Worm (Caenorhabditis elegans): Measurements from ENCODE around the gene cutl-19.

cutl-19 gene

DNA sequence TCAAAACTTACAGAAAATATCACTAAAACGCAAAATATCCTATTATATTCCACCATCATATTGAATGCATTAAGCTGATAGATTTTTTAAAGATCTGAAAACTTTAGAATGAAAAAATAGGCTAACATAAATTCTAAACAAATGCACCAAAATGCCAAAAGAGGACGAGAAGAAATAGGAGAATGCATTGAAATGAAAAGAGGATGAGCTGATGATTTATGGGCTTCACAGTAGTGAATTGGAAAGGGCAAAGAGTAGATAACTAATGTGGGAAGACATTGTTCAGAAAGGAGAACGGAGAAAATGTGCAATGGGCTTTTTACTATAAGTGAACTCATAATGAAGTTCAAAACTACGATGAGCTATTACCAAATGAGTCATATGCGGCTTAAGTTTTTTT lies at the start of gene cutl-19:
Gene cutl-19 (minus strand): TSS at position 101 of the 400 bp plus-strand sequence.
- TF ChIP-seq dao-5 (tag; optimal IDR thresholded peaks at IDR 0.05): no peak
- no peak for TF ChIP-seq him-1 (tag; optimal IDR thresholded peaks at IDR 0.05)
- TF ChIP-seq W03F9.2 (tag; optimal IDR thresholded peaks at IDR 0.05): no peak

DNA sequence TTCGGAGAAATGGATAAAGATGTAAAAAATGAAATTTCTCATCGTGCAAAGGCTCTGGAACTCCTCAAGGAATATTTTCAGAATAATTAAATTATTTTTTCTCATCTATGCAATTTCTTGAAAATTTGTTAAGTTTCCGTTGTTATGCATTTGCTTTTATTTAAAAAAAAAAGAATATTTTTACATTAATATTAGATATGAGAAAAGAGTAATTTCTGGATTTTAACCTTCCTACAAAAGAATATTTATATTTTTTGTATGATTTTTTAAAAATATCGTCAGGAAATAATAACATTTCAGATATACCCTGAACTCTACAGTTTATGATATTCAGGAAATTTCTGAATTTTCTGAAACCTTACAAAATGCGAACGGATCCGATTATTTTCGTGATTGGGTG lies 47.4 kb upstream of the cutl-19 start, which contains the start of gene gro-1:
Gene gro-1 (plus strand): TSS at position 301 of the 400 bp plus-strand sequence.
- no peak for TF ChIP-seq him-1 (tag; optimal IDR thresholded peaks at IDR 0.05)
- no peak for TF ChIP-seq dao-5 (tag; optimal IDR thresholded peaks at IDR 0.05)
- TF ChIP-seq W03F9.2 (tag; optimal IDR thresholded peaks at IDR 0.05): no peak

DNA sequence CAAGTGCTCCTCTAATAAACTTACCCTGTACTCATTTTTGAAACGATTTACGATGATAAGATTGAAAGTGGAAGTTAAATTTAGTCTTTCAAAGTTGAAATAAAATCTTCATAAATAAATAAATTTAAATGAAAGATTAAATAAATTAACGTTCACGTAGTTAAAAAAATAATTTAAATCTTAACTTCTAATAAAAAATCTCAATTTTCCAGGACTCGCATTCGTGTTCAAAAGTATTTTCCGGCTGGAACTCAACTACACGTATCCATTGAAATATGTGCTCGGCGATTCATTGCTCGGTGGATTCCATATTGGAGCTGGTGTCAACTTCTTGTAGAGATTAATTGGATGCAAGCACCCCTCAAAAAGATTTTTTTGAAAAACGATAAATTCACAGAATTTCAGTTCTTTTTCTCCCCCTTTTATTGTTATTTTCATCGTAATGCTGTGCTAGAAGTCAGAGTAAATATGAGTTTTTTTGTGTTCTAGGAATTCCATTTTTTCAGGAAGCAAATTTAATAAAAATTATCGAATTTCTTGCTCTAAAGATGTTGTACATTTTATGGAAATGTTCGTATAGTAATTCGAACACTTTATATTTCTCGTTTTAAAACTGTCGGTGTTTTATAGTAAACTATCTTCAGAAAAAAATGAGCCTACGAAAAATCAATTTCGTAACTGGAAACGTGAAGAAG lies 46.0 kb upstream of the cutl-19 start, which contains the start of the genes C34E10.9 and hap-1:
Gene C34E10.9 (minus strand): TSS at position 101 of the 695 bp plus-strand sequence.
Gene hap-1 (plus strand): TSS at position 645 of the 695 bp plus-strand sequence.
- TF ChIP-seq him-1 (tag; optimal IDR thresholded peaks at IDR 0.05) (no peak), W03F9.2 (tag; optimal IDR thresholded peaks at IDR 0.05) (no peak), dao-5 (tag; optimal IDR thresholded peaks at IDR 0.05) (no peak)

DNA sequence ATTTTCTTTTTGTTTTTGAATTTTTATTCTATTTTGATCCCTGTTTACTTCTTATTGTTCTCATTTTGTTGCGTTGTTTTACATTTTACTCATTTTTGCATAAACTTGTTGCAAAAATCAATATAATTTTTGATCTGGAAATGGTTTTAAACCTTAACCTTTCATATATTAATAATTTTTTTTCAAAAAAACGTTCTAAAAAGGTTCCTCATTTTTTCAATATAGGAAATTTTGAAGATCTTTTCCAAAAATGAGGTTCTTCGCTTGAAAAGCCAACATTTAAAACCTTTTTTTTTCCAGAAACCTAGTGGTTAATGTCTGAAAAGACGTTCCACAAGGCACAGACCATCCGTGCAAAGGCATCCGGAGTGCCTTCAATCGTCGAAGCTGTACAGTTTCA lies 43.0 kb upstream of the cutl-19 start, which contains the start of gene gop-3:
Gene gop-3 (plus strand): TSS at position 301 of the 400 bp plus-strand sequence.
- TF ChIP-seq him-1 (tag; optimal IDR thresholded peaks at IDR 0.05) (no peak), dao-5 (tag; optimal IDR thresholded peaks at IDR 0.05) (no peak), W03F9.2 (tag; optimal IDR thresholded peaks at IDR 0.05) (no peak)

DNA sequence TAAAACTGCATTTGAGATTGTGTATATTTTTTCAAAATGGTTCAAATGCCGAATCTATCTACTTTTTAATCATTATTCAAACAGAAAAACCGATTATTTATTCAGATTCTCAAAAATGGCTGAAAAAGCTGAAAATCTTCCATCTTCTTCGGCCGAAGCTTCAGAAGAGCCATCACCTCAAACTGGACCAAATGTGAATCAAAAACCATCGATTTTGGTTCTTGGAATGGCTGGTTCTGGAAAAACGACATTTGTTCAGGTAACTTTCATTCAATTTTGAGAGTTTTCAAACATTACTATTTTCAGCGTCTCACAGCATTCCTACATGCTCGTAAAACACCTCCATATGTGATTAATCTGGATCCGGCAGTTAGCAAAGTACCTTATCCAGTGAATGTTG lies 41.5 kb upstream of the cutl-19 start, which contains the start of gene gop-2:
Gene gop-2 (plus strand): TSS at position 106 of the 400 bp plus-strand sequence.
- no peak for TF ChIP-seq W03F9.2 (tag; optimal IDR thresholded peaks at IDR 0.05)
- no peak for TF ChIP-seq dao-5 (tag; optimal IDR thresholded peaks at IDR 0.05)
- TF ChIP-seq him-1 (tag; optimal IDR thresholded peaks at IDR 0.05): no peak

DNA sequence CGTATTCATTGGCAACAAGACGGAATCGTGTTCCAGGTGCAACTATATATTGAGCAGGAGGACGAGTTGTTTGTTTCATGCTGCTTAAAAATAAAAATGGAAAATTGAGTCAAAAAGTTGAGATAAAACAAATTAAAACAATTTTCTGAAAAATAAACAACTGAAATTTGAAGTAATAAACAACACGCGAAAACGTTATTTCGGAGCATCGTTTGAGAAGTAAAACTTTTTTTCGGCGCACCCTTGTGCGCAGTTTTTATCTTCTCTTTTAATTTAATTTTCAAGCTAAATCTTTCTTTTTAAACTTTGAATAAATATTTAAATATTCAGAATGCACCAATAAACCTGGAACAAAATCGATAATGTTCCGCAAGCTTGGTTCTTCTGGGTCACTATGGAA lies 36.7 kb upstream of the cutl-19 start, which contains the start of the genes sumv-1 and gop-1:
Gene sumv-1 (minus strand): TSS at position 80 of the 400 bp plus-strand sequence.
Gene gop-1 (plus strand): TSS at position 331 of the 400 bp plus-strand sequence.
- TF ChIP-seq him-1 (tag; optimal IDR thresholded peaks at IDR 0.05) (no peak), W03F9.2 (tag; optimal IDR thresholded peaks at IDR 0.05) (no peak), dao-5 (tag; optimal IDR thresholded peaks at IDR 0.05) (no peak)

DNA sequence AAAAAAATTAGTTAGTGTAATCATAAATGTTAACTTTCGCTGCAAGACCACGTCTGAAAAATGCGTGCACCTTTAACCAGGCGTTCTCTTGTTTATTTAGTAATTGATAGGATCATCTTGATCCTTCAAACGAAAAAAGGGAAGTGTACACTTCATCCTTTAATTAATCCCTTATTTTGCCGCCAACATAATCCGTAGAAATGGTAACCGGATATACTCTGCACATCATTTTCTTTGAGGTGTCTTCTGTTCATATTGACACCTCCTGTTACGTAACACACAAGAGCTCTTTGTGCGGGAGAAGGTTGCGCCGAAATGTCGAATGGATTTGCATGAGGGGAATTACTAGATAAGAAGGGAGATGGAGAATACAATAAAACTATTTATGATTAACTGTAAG lies 31.3 kb upstream of the cutl-19 start:
- TF ChIP-seq dao-5 (tag; optimal IDR thresholded peaks at IDR 0.05) (no peak), W03F9.2 (tag; optimal IDR thresholded peaks at IDR 0.05) (no peak), him-1 (tag; optimal IDR thresholded peaks at IDR 0.05) (no peak)

DNA sequence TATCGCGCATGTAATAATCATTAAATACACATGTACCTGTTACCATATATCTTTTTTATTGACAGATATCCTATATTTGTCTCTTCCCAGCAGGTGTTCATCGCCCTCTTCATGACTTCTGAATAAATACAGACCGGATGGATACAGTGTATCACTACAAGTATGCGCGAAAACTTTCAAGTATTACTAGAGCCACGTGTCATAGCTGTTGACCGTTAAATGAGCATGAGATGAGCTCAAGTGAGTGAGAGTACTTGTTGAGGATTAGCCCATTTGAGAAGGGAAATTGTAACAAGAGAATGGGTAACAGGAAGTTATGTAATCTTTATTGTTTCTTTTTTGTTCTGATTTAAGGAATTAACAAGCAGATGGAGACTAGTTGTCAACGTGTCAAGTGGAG lies 27.7 kb upstream of the cutl-19 start:
- TF ChIP-seq W03F9.2 (tag; optimal IDR thresholded peaks at IDR 0.05): no peak
- no peak for TF ChIP-seq dao-5 (tag; optimal IDR thresholded peaks at IDR 0.05)
- no peak for TF ChIP-seq him-1 (tag; optimal IDR thresholded peaks at IDR 0.05)

DNA sequence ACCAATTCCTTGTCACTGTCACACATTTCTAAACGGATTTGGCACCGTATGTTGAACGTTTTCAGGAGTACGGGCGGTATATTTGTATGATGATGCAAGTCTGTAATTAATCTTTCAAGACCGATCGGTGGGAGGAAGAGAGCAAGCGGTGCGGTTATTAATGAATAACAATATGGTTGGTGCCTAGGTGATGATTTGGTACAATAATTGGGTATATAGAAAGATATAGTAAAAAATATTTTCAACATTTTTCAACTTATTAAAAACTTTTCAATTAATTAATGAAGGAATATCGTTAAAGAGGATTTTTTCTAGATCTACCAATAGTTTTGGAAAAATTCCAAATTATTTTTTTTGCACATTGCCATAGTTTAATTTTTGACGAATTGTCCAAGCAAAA lies 27.1 kb upstream of the cutl-19 start, which contains the start of gene cnd-1:
Gene cnd-1 (minus strand): TSS at position 101 of the 400 bp plus-strand sequence.
- TF ChIP-seq him-1 (tag; optimal IDR thresholded peaks at IDR 0.05): no peak
- no peak for TF ChIP-seq dao-5 (tag; optimal IDR thresholded peaks at IDR 0.05)
- TF ChIP-seq W03F9.2 (tag; optimal IDR thresholded peaks at IDR 0.05): no peak

DNA sequence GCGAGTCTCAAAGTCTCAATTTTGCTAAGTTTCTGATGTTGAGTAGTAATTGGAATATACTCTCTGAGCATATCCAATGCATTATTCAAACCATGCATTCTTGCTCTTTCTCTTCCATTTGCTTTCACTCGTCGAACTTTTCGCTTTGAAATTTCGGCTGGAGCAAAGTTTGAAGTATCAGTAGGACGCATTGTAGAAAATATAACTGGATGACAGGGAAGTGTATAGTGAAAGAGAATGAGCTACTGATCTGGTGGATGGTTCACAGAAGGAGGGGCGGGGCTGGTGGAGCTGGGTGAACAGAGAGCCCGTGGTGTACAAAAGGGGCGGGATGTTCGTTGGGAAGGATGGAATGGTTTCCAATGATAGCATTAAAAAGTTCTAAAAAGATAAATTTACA lies 24.4 kb upstream of the cutl-19 start:
- no peak for TF ChIP-seq dao-5 (tag; optimal IDR thresholded peaks at IDR 0.05)
- TF ChIP-seq him-1 (tag; optimal IDR thresholded peaks at IDR 0.05): no peak
- no peak for TF ChIP-seq W03F9.2 (tag; optimal IDR thresholded peaks at IDR 0.05)

DNA sequence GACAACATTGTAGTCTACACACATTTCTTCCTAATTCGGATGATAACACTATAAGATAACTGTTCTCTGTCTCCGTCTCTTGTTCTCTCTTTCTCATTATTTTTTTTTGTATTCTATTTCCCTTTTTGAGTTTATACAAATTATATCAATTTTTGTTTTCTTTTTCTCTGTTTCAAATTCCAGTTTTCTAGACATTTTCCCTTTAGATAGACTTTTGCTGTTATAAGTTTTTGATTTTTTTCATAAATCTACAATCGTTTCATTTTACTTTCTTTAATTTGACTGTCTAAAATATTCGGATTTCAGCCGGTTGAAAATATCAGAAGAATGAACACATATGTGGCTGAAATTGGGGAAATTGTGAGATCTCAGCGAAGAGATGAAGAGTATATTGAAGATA lies 18.7 kb upstream of the cutl-19 start, which contains the start of gene prx-10:
Gene prx-10 (plus strand): TSS at position 301 of the 400 bp plus-strand sequence.
- no peak for TF ChIP-seq W03F9.2 (tag; optimal IDR thresholded peaks at IDR 0.05)
- no peak for TF ChIP-seq dao-5 (tag; optimal IDR thresholded peaks at IDR 0.05)
- no peak for TF ChIP-seq him-1 (tag; optimal IDR thresholded peaks at IDR 0.05)

DNA sequence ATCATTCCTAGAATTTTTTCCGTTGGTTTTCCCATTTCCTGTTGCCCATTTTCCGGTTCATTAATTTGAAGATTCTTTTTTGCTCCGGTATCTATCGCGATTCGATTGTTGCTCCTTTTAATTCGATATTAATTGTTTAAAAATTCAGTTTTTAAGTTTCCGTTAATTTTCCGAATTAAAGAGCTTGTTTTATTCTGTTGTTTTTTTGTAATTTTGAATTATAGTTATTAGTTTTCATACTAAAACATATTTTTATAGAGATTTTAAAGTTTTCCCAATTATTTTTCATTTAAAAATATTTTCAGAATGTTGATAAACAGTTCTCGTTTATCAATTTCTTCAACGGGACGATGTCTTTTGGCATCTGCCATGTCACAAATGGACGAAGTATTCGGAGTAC lies 16.9 kb upstream of the cutl-19 start, which contains the start of gene mrps-26:
Gene mrps-26 (plus strand): TSS at position 301 of the 400 bp plus-strand sequence.
- TF ChIP-seq him-1 (tag; optimal IDR thresholded peaks at IDR 0.05) (no peak), dao-5 (tag; optimal IDR thresholded peaks at IDR 0.05) (no peak), W03F9.2 (tag; optimal IDR thresholded peaks at IDR 0.05) (no peak)

DNA sequence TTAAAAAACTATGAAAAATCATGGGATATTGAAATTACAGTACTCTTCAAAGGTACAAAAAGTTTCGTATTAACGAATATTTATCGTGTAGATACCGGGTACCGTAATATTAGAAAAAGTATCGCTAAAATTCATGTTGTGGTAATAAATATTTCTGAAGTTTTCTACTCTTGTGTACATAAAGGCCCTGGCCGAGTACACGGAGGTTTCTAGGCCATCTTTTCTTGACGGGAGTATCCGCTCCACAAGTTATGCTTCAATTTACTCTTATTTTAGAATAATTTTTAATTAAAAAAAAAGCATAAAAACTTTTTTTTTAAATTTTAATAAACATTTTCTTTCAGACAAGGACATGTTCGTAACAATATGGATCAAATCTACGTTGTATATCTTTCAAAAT lies 15.7 kb upstream of the cutl-19 start:
- TF ChIP-seq him-1 (tag; optimal IDR thresholded peaks at IDR 0.05): no peak
- TF ChIP-seq W03F9.2 (tag; optimal IDR thresholded peaks at IDR 0.05): no peak
- no peak for TF ChIP-seq dao-5 (tag; optimal IDR thresholded peaks at IDR 0.05)

DNA sequence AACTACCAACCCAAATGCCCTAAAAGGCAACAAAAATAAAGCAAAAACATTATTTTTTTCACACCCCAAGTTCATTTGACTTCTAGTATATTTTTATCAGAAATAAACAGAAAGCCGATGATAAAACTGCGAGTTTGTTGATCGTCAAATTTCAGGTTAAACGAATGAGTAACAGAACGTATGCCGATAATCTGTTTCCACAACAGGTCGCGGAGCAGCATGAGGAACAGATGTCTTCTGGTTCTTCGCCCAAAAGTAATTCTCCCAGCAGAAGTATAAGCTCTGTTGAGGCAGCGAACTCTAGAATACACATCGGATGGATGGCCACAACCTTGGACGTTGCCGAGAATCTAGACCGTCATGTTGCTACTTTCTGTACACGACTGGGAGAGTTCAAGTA lies 13.0 kb upstream of the cutl-19 start, which contains the start of gene prmt-5:
Gene prmt-5 (plus strand): TSS at position 141 of the 400 bp plus-strand sequence.
- TF ChIP-seq him-1 (tag; optimal IDR thresholded peaks at IDR 0.05) (no peak), dao-5 (tag; optimal IDR thresholded peaks at IDR 0.05) (no peak), W03F9.2 (tag; optimal IDR thresholded peaks at IDR 0.05) (no peak)
